Fruit fly (Drosophila melanogaster) whole organism, wandering third instar larva: ENCODE results near the gene CG31817.

ENCODE experiments used
- Hr83 ChIP-seq: fragments of 200-300 bp; sonication (Bioruptor generic); optimal IDR thresholded peaks from 2 replicates; lab custom pipeline; 2016; ENCODE audit warnings: missing biosample characterization, mild to moderate bottlenecking, missing genetic modification characterization, moderate library complexity; ENCODE audit not compliant: poor library complexity, severe bottlenecking
- Myc ChIP-seq: fragments of >200 bp; optimal IDR thresholded peaks from 2 replicates; lab custom pipeline; 2017
- N ChIP-seq: fragments of >200 bp; optimal IDR thresholded peaks from 2 replicates; lab custom pipeline; 2018; ENCODE audit warnings: missing biosample characterization, missing external identifiers, missing genetic modification characterization
- dsf ChIP-seq: sonication (Bioruptor generic); optimal IDR thresholded peaks from 2 replicates; lab custom pipeline; 2016; ENCODE audit warnings: missing biosample characterization, missing genetic modification characterization, borderline replicate concordance
- fru ChIP-seq: fragments of 200-800 bp; sonication (Bioruptor generic); optimal IDR thresholded peaks from 3 replicates; lab custom pipeline; 2016; ENCODE audit warnings: missing biosample characterization, mild to moderate bottlenecking, missing genetic modification characterization
- h ChIP-seq: fragments of 200-800 bp; sonication (Bioruptor generic); optimal IDR thresholded peaks from 3 replicates; lab custom pipeline; 2016; ENCODE audit warnings: missing biosample characterization, mild to moderate bottlenecking, missing genetic modification characterization
- lola ChIP-seq: fragments of >200 bp; optimal IDR thresholded peaks from 2 replicates; lab custom pipeline; 2017; ENCODE audit warnings: missing biosample characterization, missing genetic modification characterization
- sv ChIP-seq: fragments of 200-800 bp; sonication (Bioruptor generic); optimal IDR thresholded peaks from 3 replicates; lab custom pipeline; 2016; ENCODE audit warnings: missing biosample characterization, missing genetic modification characterization

DNA sequence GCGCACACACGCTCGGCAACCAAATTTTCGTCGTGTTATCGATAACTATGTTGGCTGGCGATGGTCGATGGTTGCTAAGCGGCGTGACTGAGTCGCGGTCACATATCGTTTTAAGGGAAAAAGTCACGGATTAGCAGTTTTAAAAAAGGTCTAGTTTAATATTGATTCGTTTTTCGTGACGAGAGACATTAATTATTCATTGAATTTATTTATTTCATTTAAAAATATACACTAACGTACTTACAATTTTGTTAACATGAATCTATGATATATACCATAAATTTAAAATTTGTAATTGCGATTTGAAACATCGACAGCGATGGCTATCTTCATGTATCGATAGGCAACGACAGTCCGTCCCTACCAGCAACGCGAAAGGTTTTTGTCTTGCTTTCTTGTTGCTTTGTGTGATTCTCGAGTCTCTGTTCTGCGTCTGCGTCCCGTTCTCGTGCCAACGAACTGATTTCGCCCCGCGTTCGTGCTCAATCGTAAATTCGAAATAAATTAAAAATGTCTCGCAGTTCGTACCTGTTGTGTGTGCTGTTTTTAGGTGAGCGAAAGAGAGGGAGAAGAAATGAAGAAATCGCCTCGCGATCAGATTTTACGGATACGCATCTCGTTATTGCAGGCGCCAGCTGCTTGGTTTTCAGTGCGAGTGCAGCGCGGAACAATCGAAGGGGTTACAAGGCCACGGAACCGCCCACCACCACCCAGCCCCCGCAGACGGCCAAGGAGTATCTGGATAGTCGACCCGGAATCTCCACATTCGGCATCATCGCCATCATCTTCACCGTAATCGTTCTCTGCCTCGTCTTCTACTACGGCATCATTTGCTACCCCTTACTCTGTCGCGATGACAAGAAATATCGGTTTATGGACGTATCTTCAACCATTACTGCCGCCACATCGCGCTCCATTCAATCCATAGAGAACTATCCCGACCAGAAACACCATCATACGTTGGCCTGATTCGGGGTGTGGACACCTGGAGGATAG lies 15.2 kb upstream of the CG31817 start, which contains the start of the genes Hyls1, chif and CG4455:
- TF ChIP-seq h (GFP tag; lab: Kevin White, UChicago), result peak; percentile 36
- peak; percentile 28 for TF ChIP-seq Hr83 (GFP tag; lab: Kevin White, UChicago)
- TF ChIP-seq N (GFP tag; lab: Kevin White, UChicago), result no peak
- TF ChIP-seq fru, result peak; percentile 1
- no peak for TF ChIP-seq dsf (GFP tag; lab: Kevin White, UChicago)
- no peak for TF ChIP-seq Myc
- no peak for TF ChIP-seq lola (GFP tag; lab: Kevin White, UChicago)
- TF ChIP-seq sv (GFP tag; lab: Kevin White, UChicago), result peak; percentile 13
